Worm (Caenorhabditis elegans) whole organism, young adult: ENCODE results near the gene skr-18.

Experiments used
- C06A6.2 ChIP-seq: fragments of 200-800 bp; sonication (Bioruptor generic); conservative IDR thresholded peaks from 2 replicates; pipeline ENCODE4 v1.3.6; 2022; ENCODE audit warnings: missing genetic modification characterization, missing compliant biosample characterization
- D2030.7 ChIP-seq: fragments of 200-800 bp; sonication (Bioruptor generic); IDR thresholded peaks from 2 replicates; pipeline ENCODE4 v1.3.6; 2022; ENCODE audit warnings: missing genetic modification reagents, missing genetic modification characterization, missing compliant biosample characterization
- F22D6.2 ChIP-seq: sonication (generic microtip); optimal IDR thresholded peaks from 2 replicates; lab custom pipeline; 2016; ENCODE audit warnings: mild to moderate bottlenecking, missing genetic modification characterization, missing compliant biosample characterization
- F23B12.7 ChIP-seq: sonication (generic microtip); optimal IDR thresholded peaks from 2 replicates; lab custom pipeline; 2017; ENCODE audit warnings: missing genetic modification characterization, mild to moderate bottlenecking, missing compliant biosample characterization, antibody characterized with exemption, moderate library complexity; ENCODE audit not compliant: insufficient read depth
- F39B2.1 ChIP-seq: fragments of 200-800 bp; sonication (Bioruptor generic); IDR thresholded peaks from 2 replicates; pipeline ENCODE4 v1.3.6; 2022; ENCODE audit warnings: missing genetic modification reagents, missing genetic modification characterization, missing compliant biosample characterization
- T07F8.4 ChIP-seq: sonication (generic microtip); optimal IDR thresholded peaks from 2 replicates; lab custom pipeline; 2016; ENCODE audit warnings: mild to moderate bottlenecking, missing genetic modification characterization, moderate library complexity, missing compliant biosample characterization
- Y53G8AR.9 ChIP-seq: fragments of 200-800 bp; sonication (Bioruptor generic); conservative IDR thresholded peaks from 2 replicates; pipeline ENCODE4 v1.3.6; 2022; ENCODE audit warnings: missing genetic modification reagents, missing genetic modification characterization, missing compliant biosample characterization
- Y67H2A.10 ChIP-seq: fragments of 200-800 bp; sonication (Bioruptor generic); conservative IDR thresholded peaks from 2 replicates; pipeline ENCODE4 v1.3.6; 2022; ENCODE audit warnings: missing genetic modification reagents, missing genetic modification characterization, missing compliant biosample characterization
- ama-1 ChIP-seq, 3 experiments: fragments of 150-350 bp in 1 of 3; sonication (generic microtip) in 2 of 3; optimal IDR thresholded peaks; 2 replicates each; lab custom pipeline; 2014 to 2018; ENCODE audit warnings: missing biosample characterization in 2 of 3, missing genetic modification characterization in 2 of 3, missing genetic modification reagents in 2 of 3
- aptf-3 ChIP-seq: fragments of 200-800 bp; sonication (Bioruptor generic); IDR thresholded peaks from 2 replicates; pipeline ENCODE4 v1.3.6; 2022; ENCODE audit warnings: missing genetic modification characterization, missing compliant biosample characterization
- atf-7 ChIP-seq: sonication (generic microtip); optimal IDR thresholded peaks from 2 replicates; lab custom pipeline; 2017; ENCODE audit warnings: mild to moderate bottlenecking, missing genetic modification characterization, missing compliant biosample characterization
- attf-6 ChIP-seq: fragments of 200-800 bp; sonication (Bioruptor generic); IDR thresholded peaks from 2 replicates; pipeline ENCODE4 v1.3.6; 2022; ENCODE audit warnings: missing genetic modification reagents, missing genetic modification characterization, missing compliant biosample characterization
- bed-1 ChIP-seq: fragments of 200-800 bp; sonication (Bioruptor generic); IDR thresholded peaks from 2 replicates; pipeline ENCODE4 v1.3.6; 2022; ENCODE audit warnings: missing genetic modification reagents, missing genetic modification characterization, missing compliant biosample characterization
- bed-2 ChIP-seq: fragments of 200-800 bp; sonication (Bioruptor generic); IDR thresholded peaks from 2 replicates; pipeline ENCODE4 v1.3.6; 2022; ENCODE audit warnings: missing genetic modification reagents, missing genetic modification characterization, missing compliant biosample characterization
- ceh-58 ChIP-seq: fragments of 200-800 bp; sonication (Bioruptor generic); IDR thresholded peaks from 2 replicates; pipeline ENCODE4 v1.3.6; 2022; ENCODE audit warnings: missing genetic modification characterization, missing compliant biosample characterization
- ceh-79 ChIP-seq: sonication (generic microtip); optimal IDR thresholded peaks from 2 replicates; lab custom pipeline; 2017; ENCODE audit warnings: mild to moderate bottlenecking, missing genetic modification characterization, missing compliant biosample characterization
- ets-4 ChIP-seq: fragments of 200-800 bp; sonication (Bioruptor generic); optimal IDR thresholded peaks from 2 replicates; lab custom pipeline; 2018; ENCODE audit warnings: mild to moderate bottlenecking, missing genetic modification characterization, missing compliant biosample characterization
- him-1 ChIP-seq: sonication (generic microtip); optimal IDR thresholded peaks from 2 replicates; lab custom pipeline; 2016; ENCODE audit warnings: missing genotype, missing genetic modification reagents, missing genetic modification characterization, missing compliant biosample characterization
- hlh-26 ChIP-seq: fragments of 200-800 bp; sonication (Bioruptor generic); conservative IDR thresholded peaks from 2 replicates; pipeline ENCODE4 v1.3.6; 2022; ENCODE audit warnings: missing genetic modification reagents, missing genetic modification characterization, missing compliant biosample characterization
- hmg-1.2 ChIP-seq: fragments of 200-800 bp; sonication (Bioruptor generic); IDR thresholded peaks from 2 replicates; pipeline ENCODE4 v1.3.6; 2022; ENCODE audit warnings: missing genetic modification reagents, missing genetic modification characterization, missing compliant biosample characterization
- hmg-20 ChIP-seq: fragments of 200-800 bp; sonication (Bioruptor generic); IDR thresholded peaks from 2 replicates; pipeline ENCODE4 v1.3.6; 2022; ENCODE audit warnings: missing genetic modification reagents, missing genetic modification characterization, missing compliant biosample characterization
- hrde-1 ChIP-seq: sonication (generic microtip); optimal IDR thresholded peaks from 2 replicates; lab custom pipeline; 2016; ENCODE audit warnings: missing genetic modification characterization, mild to moderate bottlenecking, missing compliant biosample characterization, moderate library complexity, missing genotype, missing genetic modification reagents, borderline replicate concordance
- lsl-1 ChIP-seq: fragments of 200-800 bp; sonication (Bioruptor generic); optimal IDR thresholded peaks from 2 replicates; lab custom pipeline; 2018; ENCODE audit warnings: mild to moderate bottlenecking, missing genetic modification characterization, moderate library complexity, missing compliant biosample characterization
- lsy-27 ChIP-seq: sonication (generic microtip); optimal IDR thresholded peaks from 2 replicates; lab custom pipeline; 2017; ENCODE audit warnings: missing genetic modification characterization, mild to moderate bottlenecking, missing compliant biosample characterization, antibody characterized with exemption, missing genotype, borderline replicate concordance; ENCODE audit not compliant: insufficient read depth
- madf-3 ChIP-seq: fragments of 200-800 bp; sonication (Bioruptor generic); IDR thresholded peaks from 2 replicates; pipeline ENCODE4 v1.3.6; 2022; ENCODE audit warnings: missing genetic modification reagents, missing genetic modification characterization, missing compliant biosample characterization
- mcd-1 ChIP-seq: fragments of 200-800 bp; sonication (Bioruptor generic); IDR thresholded peaks from 2 replicates; pipeline ENCODE4 v1.3.6; 2022; ENCODE audit warnings: missing genetic modification reagents, missing genetic modification characterization, missing compliant biosample characterization
- mel-28 ChIP-seq: sonication (generic microtip); optimal IDR thresholded peaks from 2 replicates; lab custom pipeline; 2016; ENCODE audit warnings: borderline replicate concordance, mild to moderate bottlenecking, missing genetic modification characterization, missing compliant biosample characterization
- nfya-1 ChIP-seq: sonication (generic microtip); optimal IDR thresholded peaks from 2 replicates; lab custom pipeline; 2017; ENCODE audit warnings: antibody characterized with exemption, missing compliant biosample characterization, missing genetic modification characterization, borderline replicate concordance; ENCODE audit not compliant: insufficient read depth
- nhr-27 ChIP-seq: fragments of 200-800 bp; sonication (Bioruptor generic); optimal IDR thresholded peaks from 2 replicates; lab custom pipeline; 2018; ENCODE audit warnings: mild to moderate bottlenecking, missing genetic modification characterization, moderate library complexity, missing compliant biosample characterization
- nhr-90 ChIP-seq: sonication (generic microtip); optimal IDR thresholded peaks from 2 replicates; lab custom pipeline; 2016; ENCODE audit warnings: missing genotype, mild to moderate bottlenecking, missing genetic modification characterization, missing compliant biosample characterization
- pbrm-1 ChIP-seq: fragments of 200-800 bp; sonication (Bioruptor generic); IDR thresholded peaks from 2 replicates; pipeline ENCODE4 v1.3.6; 2022; ENCODE audit warnings: missing genetic modification reagents, missing genetic modification characterization, missing compliant biosample characterization
- pha-4 ChIP-seq: fragments of 150-350 bp; sonication (generic microtip); optimal IDR thresholded peaks from 2 replicates; lab custom pipeline; 2014; ENCODE audit warnings: missing biosample characterization, missing genetic modification reagents, missing genetic modification characterization
- repo-1 ChIP-seq: sonication (generic microtip); optimal IDR thresholded peaks from 2 replicates; lab custom pipeline; 2017; ENCODE audit warnings: mild to moderate bottlenecking, missing genetic modification characterization, missing compliant biosample characterization
- snpc-1.3 ChIP-seq: sonication (generic microtip); optimal IDR thresholded peaks from 2 replicates; lab custom pipeline; 2017; ENCODE audit warnings: missing genetic modification characterization, mild to moderate bottlenecking, missing compliant biosample characterization, antibody characterized with exemption, moderate library complexity, missing genotype, missing genetic modification reagents; ENCODE audit not compliant: insufficient read depth
- snpc-3.4 ChIP-seq: sonication (generic microtip); optimal IDR thresholded peaks from 2 replicates; lab custom pipeline; 2017; ENCODE audit warnings: missing genetic modification characterization, mild to moderate bottlenecking, missing compliant biosample characterization, antibody characterized with exemption, moderate library complexity, missing genotype, missing genetic modification reagents
- snpc-4 ChIP-seq, 5 experiments: fragments of 150-350 bp in 1 of 5; sonication (generic microtip) in 4 of 5; optimal IDR thresholded peaks; 2 replicates each; lab custom pipeline; 2014 to 2018; ENCODE audit warnings: missing genetic modification characterization in 5 of 5, missing biosample characterization in 3 of 5, antibody characterized with exemption in 2 of 5, mild to moderate bottlenecking in 2 of 5, missing compliant biosample characterization in 2 of 5, missing genotype in 2 of 5, moderate library complexity in 2 of 5, missing genetic modification reagents in 1 of 5
- sptf-2 ChIP-seq: fragments of 200-800 bp; sonication (Bioruptor generic); optimal IDR thresholded peaks from 2 replicates; lab custom pipeline; 2018; ENCODE audit warnings: mild to moderate bottlenecking, missing genetic modification characterization, missing compliant biosample characterization
- tbp1 ChIP-seq: fragments of 200-800 bp; sonication (Bioruptor generic); optimal IDR thresholded peaks from 2 replicates; lab custom pipeline; 2018; ENCODE audit warnings: mild to moderate bottlenecking, missing genetic modification characterization, missing compliant biosample characterization
- unc-62 ChIP-seq: fragments of 150-350 bp; optimal IDR thresholded peaks from 2 replicates; lab custom pipeline; 2014; ENCODE audit warnings: missing biosample characterization, missing genetic modification reagents, missing genetic modification characterization
- xnd-1 ChIP-seq: sonication (generic microtip); optimal IDR thresholded peaks from 2 replicates; lab custom pipeline; 2016; ENCODE audit warnings: missing genotype, missing genetic modification reagents, missing genetic modification characterization, missing compliant biosample characterization
- zfh-2 ChIP-seq: fragments of 200-800 bp; sonication (Bioruptor generic); conservative IDR thresholded peaks from 2 replicates; pipeline ENCODE4 v1.3.6; 2022; ENCODE audit warnings: missing genetic modification reagents, missing genetic modification characterization, missing compliant biosample characterization
- zim-3 ChIP-seq: sonication (generic microtip); optimal IDR thresholded peaks from 2 replicates; lab custom pipeline; 2017; ENCODE audit warnings: mild to moderate bottlenecking, missing genetic modification characterization, moderate library complexity, missing compliant biosample characterization
- ztf-18 ChIP-seq: sonication (generic microtip); optimal IDR thresholded peaks from 2 replicates; lab custom pipeline; 2016; ENCODE audit warnings: missing genotype, mild to moderate bottlenecking, missing genetic modification characterization, missing compliant biosample characterization
- ztf-26 ChIP-seq: sonication (generic microtip); optimal IDR thresholded peaks from 2 replicates; lab custom pipeline; 2017; ENCODE audit warnings: missing genetic modification characterization, missing compliant biosample characterization
- ztf-28 ChIP-seq: fragments of 200-800 bp; sonication (Bioruptor generic); IDR thresholded peaks from 2 replicates; pipeline ENCODE4 v1.3.6; 2022; ENCODE audit warnings: missing genetic modification reagents, missing genetic modification characterization, missing compliant biosample characterization
- ztf-3 ChIP-seq: fragments of 200-800 bp; sonication (Bioruptor generic); optimal IDR thresholded peaks from 2 replicates; lab custom pipeline; 2018; ENCODE audit warnings: mild to moderate bottlenecking, missing genetic modification characterization, missing compliant biosample characterization
- ztf-6 ChIP-seq: fragments of 200-800 bp; sonication (Bioruptor generic); IDR thresholded peaks from 2 replicates; pipeline ENCODE4 v1.3.6; 2022; ENCODE audit warnings: missing genetic modification reagents, missing genetic modification characterization, missing compliant biosample characterization

skr-18 gene

ce11 chrIV:796521-797073, 1.4 kb upstream of the skr-18 start, which contains the start of the genes F56B3.11 and ech-5:
Gene F56B3.11, minus strand, starts transcription at chrIV:796571.
Gene ech-5, plus strand, starts transcription at chrIV:797023.
- no peak for TF ChIP-seq zim-3 (tag; lab: Kevin White, UChicago)
- no peak for TF ChIP-seq lsy-27 (tag; lab: Kevin White, UChicago)
- no peak for TF ChIP-seq ama-1 (optimal IDR thresholded peaks at IDR 0.05; lab: Kevin White, UChicago)
- TF ChIP-seq ama-1 (GFP tag; optimal IDR thresholded peaks at IDR 0.05; lab: Kevin White, UChicago), result no peak
- TF ChIP-seq zfh-2 (GFP tag; lab: Robert Waterston, UW), result no peak
- peak; percentile 35 for TF ChIP-seq ztf-26 (tag; lab: Kevin White, UChicago)
- no peak for TF ChIP-seq attf-6 (GFP tag; lab: Robert Waterston, UW)
- TF ChIP-seq aptf-3 (GFP tag; lab: Robert Waterston, UW), result no peak
- no peak for TF ChIP-seq hlh-26 (GFP tag; lab: Robert Waterston, UW)
- no peak for TF ChIP-seq hmg-20 (GFP tag; lab: Robert Waterston, UW)
- no peak for TF ChIP-seq F22D6.2 (tag; lab: Kevin White, UChicago)
- TF ChIP-seq C06A6.2 (GFP tag; lab: Robert Waterston, UW), result no peak
- no peak for TF ChIP-seq bed-1 (GFP tag; lab: Robert Waterston, UW)
- no peak for TF ChIP-seq T07F8.4
- no peak for TF ChIP-seq ets-4
- TF ChIP-seq ztf-28 (GFP tag; lab: Robert Waterston, UW), result no peak
- no peak for TF ChIP-seq repo-1
- peak; percentile 94 for TF ChIP-seq mcd-1 (GFP tag; lab: Robert Waterston, UW)
- no peak for TF ChIP-seq Y53G8AR.9 (GFP tag; lab: Robert Waterston, UW)
- no peak for TF ChIP-seq ceh-79
- peak; percentile 47 for TF ChIP-seq hmg-1.2
- TF ChIP-seq D2030.7, result no peak
- no peak for TF ChIP-seq ztf-6 (GFP tag; lab: Robert Waterston, UW)
- TF ChIP-seq nhr-27 (tag; lab: Kevin White, UChicago), result no peak
- no peak for TF ChIP-seq snpc-4 (GFP tag; optimal IDR thresholded peaks at IDR 0.05; lab: Kevin White, UChicago)
- peak in 3 of 4 experiments; percentile 11 to 62 (median 35) for TF ChIP-seq snpc-4 (tag; optimal IDR thresholded peaks at IDR 0.05; lab: Kevin White, UChicago)
- TF ChIP-seq snpc-1.3 (tag; lab: Kevin White, UChicago), result peak; percentile 24
- TF ChIP-seq Y67H2A.10 (GFP tag; lab: Robert Waterston, UW), result no peak
- no peak for TF ChIP-seq mel-28
- TF ChIP-seq ceh-58 (GFP tag; lab: Robert Waterston, UW), result no peak
- no peak for TF ChIP-seq F39B2.1
- no peak for TF ChIP-seq nhr-90 (tag; lab: Kevin White, UChicago)
- TF ChIP-seq sptf-2, result no peak
- TF ChIP-seq hrde-1 (tag; lab: Kevin White, UChicago), result no peak
- TF ChIP-seq ztf-3 (GFP tag; lab: Kevin White, UChicago), result no peak
- TF ChIP-seq ztf-18 (tag; lab: Kevin White, UChicago), result peak; percentile 2
- peak; percentile 33; the same call in 1 of the 2 replicates for TF ChIP-seq pbrm-1 (GFP tag; lab: Robert Waterston, UW)
- no peak for TF ChIP-seq xnd-1 (tag; lab: Kevin White, UChicago)
- TF ChIP-seq unc-62, result no peak
- peak; percentile 54 for TF ChIP-seq lsl-1 (GFP tag; lab: Kevin White, UChicago)
- TF ChIP-seq him-1, result peak; percentile 28
- TF ChIP-seq nfya-1 (tag; lab: Kevin White, UChicago), result no peak
- TF ChIP-seq pha-4 (tag; lab: Kevin White, UChicago), result no peak
- no peak for TF ChIP-seq atf-7
- TF ChIP-seq snpc-3.4, result no peak
- TF ChIP-seq madf-3 (GFP tag; lab: Robert Waterston, UW), result no peak
- no peak for TF ChIP-seq F23B12.7 (tag; lab: Kevin White, UChicago)
- no peak for TF ChIP-seq bed-2 (GFP tag; lab: Robert Waterston, UW)
- TF ChIP-seq tbp1 (GFP tag; lab: Kevin White, UChicago), result peak; percentile 40
